Worm (Caenorhabditis elegans) whole organism, L4 larva: Measurements from ENCODE around the gene ndus-8.

ENCODE experiments used
- F10B5.3 ChIP-seq: sonication (generic microtip); optimal IDR thresholded peaks from 2 replicates; lab custom pipeline; 2016; ENCODE audit warnings: mild to moderate bottlenecking, missing genetic modification characterization, missing compliant biosample characterization
- F44E2.7 ChIP-seq: fragments of 200-800 bp; sonication (Bioruptor generic); IDR thresholded peaks from 2 replicates; pipeline ENCODE4 v2.1.2; 2022; ENCODE audit warnings: missing genetic modification characterization, missing compliant biosample characterization
- F49E8.2 ChIP-seq: sonication (generic microtip); optimal IDR thresholded peaks from 2 replicates; lab custom pipeline; 2016; ENCODE audit warnings: missing compliant biosample characterization, mild to moderate bottlenecking, missing genetic modification characterization, borderline replicate concordance
- T20F7.1 ChIP-seq: fragments of 200-800 bp; sonication (Bioruptor generic); optimal IDR thresholded peaks from 2 replicates; lab custom pipeline; 2018; ENCODE audit warnings: mild to moderate bottlenecking, missing genetic modification characterization, missing compliant biosample characterization
- Y105C5A.15 ChIP-seq: fragments of 200-800 bp; sonication (Bioruptor generic); IDR thresholded peaks from 2 replicates; pipeline ENCODE4 v1.3.6; 2022; ENCODE audit warnings: missing genetic modification characterization, missing compliant biosample characterization
- Y48G9A.11 ChIP-seq: fragments of 200-800 bp; sonication (Bioruptor generic); IDR thresholded peaks from 2 replicates; pipeline ENCODE4 v1.3.6; 2022; ENCODE audit warnings: missing genetic modification reagents, missing genetic modification characterization, missing compliant biosample characterization
- ZK546.5 ChIP-seq, 2 experiments: sonication (generic microtip); optimal IDR thresholded peaks; 2 replicates each; lab custom pipeline; 2017; ENCODE audit warnings: missing biosample characterization in 2 of 2, missing genetic modification characterization in 2 of 2
- ama-1 ChIP-seq: fragments of 150-350 bp; optimal IDR thresholded peaks from 2 replicates; lab custom pipeline; 2014; ENCODE audit warnings: inconsistent platforms, mixed read lengths
- arid-1 ChIP-seq: fragments of 200-800 bp; sonication (Bioruptor generic); conservative IDR thresholded peaks from 2 replicates; pipeline ENCODE4 v1.3.6; 2022; ENCODE audit warnings: missing genetic modification reagents, missing genetic modification characterization, missing compliant biosample characterization
- ceh-20 ChIP-seq: fragments of 200-800 bp; sonication (Bioruptor generic); IDR thresholded peaks from 2 replicates; pipeline ENCODE4 v1.3.6; 2022; ENCODE audit warnings: missing genetic modification reagents, missing genetic modification characterization, missing compliant biosample characterization
- ceh-28 ChIP-seq: fragments of 150-350 bp; optimal IDR thresholded peaks from 2 replicates; lab custom pipeline; 2014; ENCODE audit warnings: missing biosample characterization, missing genetic modification reagents, missing genetic modification characterization
- ceh-82 ChIP-seq: sonication (generic microtip); optimal IDR thresholded peaks from 2 replicates; lab custom pipeline; 2017; ENCODE audit warnings: missing biosample characterization, missing genetic modification characterization
- daf-19 ChIP-seq: fragments of 200-800 bp; sonication (Bioruptor generic); conservative IDR thresholded peaks from 2 replicates; pipeline ENCODE4 v1.3.6; 2022; ENCODE audit warnings: missing genetic modification characterization, missing compliant biosample characterization
- dmd-6 ChIP-seq: fragments of 200-800 bp; sonication (Bioruptor generic); IDR thresholded peaks from 2 replicates; pipeline ENCODE4 v1.3.6; 2022; ENCODE audit warnings: missing genetic modification reagents, missing genetic modification characterization, missing compliant biosample characterization
- dpl-1 ChIP-seq: fragments of 150-350 bp; optimal IDR thresholded peaks from 2 replicates; lab custom pipeline; 2014; ENCODE audit warnings: missing biosample characterization, missing genetic modification reagents, missing genetic modification characterization
- duxl-1 ChIP-seq: sonication (generic microtip); optimal IDR thresholded peaks from 2 replicates; lab custom pipeline; 2016; ENCODE audit warnings: mild to moderate bottlenecking, missing genetic modification characterization, moderate library complexity, missing compliant biosample characterization; ENCODE audit not compliant: poor library complexity
- fkh-10 ChIP-seq: fragments of 150-350 bp; optimal IDR thresholded peaks from 2 replicates; lab custom pipeline; 2014; ENCODE audit warnings: missing biosample characterization, missing genetic modification reagents, missing genetic modification characterization
- fos-1 ChIP-seq: fragments of 150-350 bp; optimal IDR thresholded peaks from 2 replicates; lab custom pipeline; 2014; ENCODE audit warnings: missing biosample characterization, missing genetic modification characterization
- hlh-11 ChIP-seq: fragments of 200-800 bp; sonication (Bioruptor generic); optimal IDR thresholded peaks from 2 replicates; lab custom pipeline; 2018; ENCODE audit warnings: mild to moderate bottlenecking, missing genetic modification characterization, missing compliant biosample characterization
- hlh-30 ChIP-seq: sonication (generic microtip); optimal IDR thresholded peaks from 2 replicates; lab custom pipeline; 2017; ENCODE audit warnings: antibody characterized with exemption, mild to moderate bottlenecking, missing genetic modification characterization, missing compliant biosample characterization; ENCODE audit not compliant: insufficient read depth
- hmg-1.1 ChIP-seq: fragments of 200-800 bp; sonication (Bioruptor generic); IDR thresholded peaks from 2 replicates; pipeline ENCODE4 v1.3.6; 2022; ENCODE audit warnings: missing genetic modification reagents, missing genetic modification characterization, missing compliant biosample characterization
- lin-13 ChIP-seq: fragments of 150-350 bp; optimal IDR thresholded peaks from 2 replicates; lab custom pipeline; 2014; ENCODE audit warnings: missing biosample characterization, missing genetic modification reagents, missing genetic modification characterization
- lin-29 ChIP-seq: fragments of 200-800 bp; sonication (Bioruptor generic); IDR thresholded peaks from 2 replicates; pipeline ENCODE4 v1.3.6; 2022; ENCODE audit warnings: missing genetic modification reagents, missing genetic modification characterization, missing compliant biosample characterization
- lin-38 ChIP-seq: fragments of 200-800 bp; sonication (Bioruptor generic); IDR thresholded peaks from 2 replicates; pipeline ENCODE4 v1.3.6; 2022; ENCODE audit warnings: missing genetic modification reagents, missing genetic modification characterization, missing compliant biosample characterization
- lin-39 ChIP-seq: fragments of 150-350 bp; optimal IDR thresholded peaks from 2 replicates; lab custom pipeline; 2014; ENCODE audit warnings: missing biosample characterization, missing genetic modification reagents, missing genetic modification characterization
- lir-3 ChIP-seq: sonication (generic microtip); optimal IDR thresholded peaks from 2 replicates; lab custom pipeline; 2016; ENCODE audit warnings: mild to moderate bottlenecking, missing genetic modification characterization, missing compliant biosample characterization
- madf-5 ChIP-seq, 2 experiments: fragments of 200-800 bp; sonication (Bioruptor generic); IDR thresholded peaks; 2 replicates each; pipeline ENCODE4 v1.3.6; 2022; ENCODE audit warnings: missing compliant biosample characterization in 2 of 2, missing genetic modification characterization in 2 of 2
- mdl-1 ChIP-seq, 2 experiments: fragments of 150-350 bp in 1 of 2; sonication (generic microtip) in 1 of 2; optimal IDR thresholded peaks; 2 replicates each; lab custom pipeline; 2014 to 2017; ENCODE audit warnings: missing biosample characterization in 2 of 2, missing genetic modification characterization in 2 of 2
- mdt-29 ChIP-seq: fragments of 200-800 bp; sonication (Bioruptor generic); IDR thresholded peaks from 2 replicates; pipeline ENCODE4 v1.3.6; 2022; ENCODE audit warnings: missing genetic modification reagents, missing genetic modification characterization, missing compliant biosample characterization
- mes-2 ChIP-seq: sonication (generic microtip); optimal IDR thresholded peaks from 2 replicates; lab custom pipeline; 2016; ENCODE audit warnings: missing genotype, mild to moderate bottlenecking, missing genetic modification characterization, missing compliant biosample characterization; ENCODE audit not compliant: poor library complexity, severe bottlenecking
- nhr-10 ChIP-seq: fragments of 150-350 bp; optimal IDR thresholded peaks from 2 replicates; lab custom pipeline; 2014; ENCODE audit warnings: missing biosample characterization, missing genetic modification characterization
- nhr-102 ChIP-seq: sonication (generic microtip); optimal IDR thresholded peaks from 2 replicates; lab custom pipeline; 2016; ENCODE audit warnings: mild to moderate bottlenecking, missing genetic modification characterization, moderate library complexity, missing compliant biosample characterization
- nhr-111 ChIP-seq: fragments of 200-800 bp; sonication (Bioruptor generic); optimal IDR thresholded peaks from 2 replicates; lab custom pipeline; 2018; ENCODE audit warnings: mild to moderate bottlenecking, missing genetic modification characterization, missing compliant biosample characterization
- nhr-25 ChIP-seq: sonication (generic microtip); optimal IDR thresholded peaks from 2 replicates; lab custom pipeline; 2017; ENCODE audit warnings: missing genetic modification characterization, mild to moderate bottlenecking, missing compliant biosample characterization, antibody characterized with exemption, moderate library complexity, borderline replicate concordance; ENCODE audit not compliant: insufficient read depth
- nhr-41 ChIP-seq: fragments of 200-800 bp; sonication (Bioruptor generic); IDR thresholded peaks from 2 replicates; pipeline ENCODE4 v1.3.6; 2022; ENCODE audit warnings: missing genetic modification reagents, missing genetic modification characterization, missing compliant biosample characterization
- nhr-48 ChIP-seq: sonication (generic microtip); optimal IDR thresholded peaks from 2 replicates; lab custom pipeline; 2016; ENCODE audit warnings: mild to moderate bottlenecking, missing genetic modification characterization, missing compliant biosample characterization
- nhr-6 ChIP-seq: fragments of 150-350 bp; optimal IDR thresholded peaks from 2 replicates; lab custom pipeline; 2014; ENCODE audit warnings: missing biosample characterization, missing genetic modification characterization
- nhr-77 ChIP-seq: fragments of 150-350 bp; optimal IDR thresholded peaks from 2 replicates; lab custom pipeline; 2014; ENCODE audit warnings: missing biosample characterization, missing genetic modification characterization
- pha-4 ChIP-seq, 2 experiments: fragments of 150-350 bp in 1 of 2; fragments of 200-800 bp in 1 of 2; sonication (Bioruptor generic) in 1 of 2; IDR thresholded peaks in 1 of 2; optimal IDR thresholded peaks in 1 of 2; 2 replicates each; pipeline versions ENCODE4 v1.3.6 to Lab custom; 2014 to 2022; ENCODE audit warnings: missing genetic modification characterization in 2 of 2, missing genetic modification reagents in 2 of 2, missing biosample characterization in 1 of 2, missing compliant biosample characterization in 1 of 2
- rbr-2 ChIP-seq: sonication (generic microtip); optimal IDR thresholded peaks from 2 replicates; lab custom pipeline; 2016; ENCODE audit warnings: missing genotype, missing genetic modification characterization, missing compliant biosample characterization
- sdz-12 ChIP-seq: fragments of 200-800 bp; sonication (Bioruptor generic); optimal IDR thresholded peaks from 2 replicates; lab custom pipeline; 2018; ENCODE audit warnings: mild to moderate bottlenecking, missing genetic modification characterization, missing compliant biosample characterization
- snpc-4 ChIP-seq: fragments of 150-350 bp; optimal IDR thresholded peaks from 2 replicates; lab custom pipeline; 2014; ENCODE audit warnings: missing biosample characterization, missing genetic modification characterization
- spr-3 ChIP-seq: fragments of 200-800 bp; sonication (Bioruptor generic); optimal IDR thresholded peaks from 2 replicates; lab custom pipeline; 2018; ENCODE audit warnings: mild to moderate bottlenecking, missing genetic modification characterization, missing compliant biosample characterization
- tag-97 ChIP-seq: fragments of 200-800 bp; sonication (Bioruptor generic); IDR thresholded peaks from 2 replicates; pipeline ENCODE4 v1.3.6; 2022; ENCODE audit warnings: missing genetic modification characterization, missing compliant biosample characterization
- unc-130 ChIP-seq: sonication (generic microtip); optimal IDR thresholded peaks from 2 replicates; lab custom pipeline; 2016; ENCODE audit warnings: missing genetic modification reagents, missing genetic modification characterization, missing compliant biosample characterization
- vab-7 ChIP-seq: fragments of 200-800 bp; sonication (Bioruptor generic); IDR thresholded peaks from 2 replicates; pipeline ENCODE4 v1.3.6; 2022; ENCODE audit warnings: missing genetic modification reagents, missing genetic modification characterization, missing compliant biosample characterization
- zip-11 ChIP-seq: fragments of 200-800 bp; sonication (Bioruptor generic); IDR thresholded peaks from 2 replicates; pipeline ENCODE4 v1.3.6; 2022; ENCODE audit warnings: missing genetic modification characterization, missing compliant biosample characterization

Gene ndus-8

DNA sequence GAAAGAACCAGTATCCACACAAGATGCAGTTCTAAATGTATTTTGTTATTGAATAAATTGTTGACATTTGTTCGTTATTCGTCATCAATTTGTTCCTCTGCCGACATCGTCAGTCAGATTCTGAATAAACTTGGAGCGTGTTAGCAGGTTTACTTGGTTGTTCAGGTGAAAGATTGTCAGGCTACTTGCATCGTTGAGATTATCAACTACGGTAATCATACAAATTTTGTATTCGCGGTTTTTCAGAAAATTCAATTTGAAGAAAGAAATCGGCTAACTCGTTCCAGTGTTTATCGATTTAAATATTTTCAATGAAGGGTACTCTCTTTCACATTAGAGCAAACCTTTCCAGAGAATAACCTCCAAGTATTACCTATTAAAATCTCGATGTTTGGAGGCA is 24.3 kb downstream of the ndus-8 start, which contains the start of gene R151.2:
R151.2 (plus strand) TSS at position 247 of the 400 bp plus-strand sequence.
- TF ChIP-seq fos-1 (tag; lab: Kevin White, UChicago) = no peak
- peak; percentile 65 for TF ChIP-seq ama-1 (lab: Kevin White, UChicago)
- no peak for TF ChIP-seq Y105C5A.15
- TF ChIP-seq madf-5 (GFP tag; IDR thresholded peaks at IDR 0.05; lab: Robert Waterston, UW) = no peak
- no peak for TF ChIP-seq ceh-28 (tag; lab: Kevin White, UChicago)
- TF ChIP-seq mes-2 = peak; percentile 14
- TF ChIP-seq F44E2.7 (GFP tag; lab: Robert Waterston, UW) = 0 out of 2 replicates have a peak, but pooled peaks have one; percentile 9
- peak; percentile 29 for TF ChIP-seq lin-38 (GFP tag; lab: Robert Waterston, UW)
- no peak for TF ChIP-seq dpl-1 (GFP tag; lab: Kevin White, UChicago)
- TF ChIP-seq T20F7.1 (GFP tag; lab: Kevin White, UChicago) = no peak
- TF ChIP-seq lin-39 (tag; lab: Kevin White, UChicago) = no peak
- TF ChIP-seq Y48G9A.11 (GFP tag; lab: Robert Waterston, UW) = peak; percentile 38; the same call in 1 of the 2 replicates
- TF ChIP-seq F49E8.2 = peak; percentile 62

DNA sequence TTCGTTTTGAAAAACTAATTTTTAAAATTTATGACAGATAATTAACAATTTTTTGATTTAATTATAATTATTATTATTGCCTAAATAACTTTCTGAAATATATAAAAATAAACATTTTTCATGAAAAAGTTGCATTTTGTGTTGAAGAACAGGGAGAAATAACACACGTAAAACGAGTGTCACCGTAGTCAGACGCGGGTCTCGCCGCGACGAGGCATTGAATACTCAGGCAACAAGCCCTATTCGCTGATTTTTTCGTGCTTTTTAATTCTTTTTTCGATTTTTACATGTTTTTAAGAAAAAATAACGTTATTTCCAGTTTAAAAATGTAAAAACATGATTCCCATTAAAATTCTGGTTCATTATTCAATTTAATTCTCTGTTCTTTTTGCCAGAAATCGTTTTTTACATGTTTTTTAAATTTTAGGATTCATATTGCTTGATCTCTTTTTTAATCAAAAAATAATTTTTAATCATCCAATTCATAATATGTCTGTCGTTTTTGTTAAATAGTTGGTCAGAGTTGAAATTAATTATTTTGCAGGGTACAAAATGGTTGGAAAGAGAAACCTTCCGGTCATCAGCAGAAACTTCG is 26.0 kb downstream of the ndus-8 start, which contains the start of gene rpl-6:
rpl-6 (plus strand) TSS at position 545 of the 595 bp plus-strand sequence.
- no peak for TF ChIP-seq lir-3
- TF ChIP-seq fos-1 (tag; lab: Kevin White, UChicago) = no peak
- no peak for TF ChIP-seq F10B5.3 (tag; lab: Kevin White, UChicago)
- TF ChIP-seq rbr-2 (tag; lab: Kevin White, UChicago) = peak; percentile 79
- TF ChIP-seq ceh-82 = no peak
- TF ChIP-seq tag-97 (GFP tag; lab: Robert Waterston, UW) = no peak
- TF ChIP-seq ZK546.5 (tag; optimal IDR thresholded peaks at IDR 0.05; lab: Kevin White, UChicago) = peak in 1 of 2 experiments; percentile 77
- TF ChIP-seq nhr-25 (tag; lab: Kevin White, UChicago) = peak; percentile 62
- TF ChIP-seq lin-13 (GFP tag; lab: Kevin White, UChicago) = peak; percentile 77
- TF ChIP-seq nhr-41 (GFP tag; lab: Robert Waterston, UW) = no peak
- peak; percentile 24; the same call in 1 of the 2 replicates for TF ChIP-seq pha-4 (GFP tag; IDR thresholded peaks at IDR 0.05; lab: Robert Waterston, UW)
- peak; percentile 86 for TF ChIP-seq pha-4 (tag; optimal IDR thresholded peaks at IDR 0.05; lab: Kevin White, UChicago)
- peak; percentile 78 for TF ChIP-seq hmg-1.1 (GFP tag; lab: Robert Waterston, UW)
- TF ChIP-seq unc-130 (GFP tag; lab: Kevin White, UChicago) = peak; percentile 41
- TF ChIP-seq lin-29 (GFP tag; lab: Robert Waterston, UW) = no peak
- peak; percentile 82 for TF ChIP-seq nhr-102 (tag; lab: Kevin White, UChicago)
- peak; percentile 77 for TF ChIP-seq fkh-10 (GFP tag; lab: Kevin White, UChicago)
- TF ChIP-seq nhr-77 = peak; percentile 95
- peak; percentile 24 for TF ChIP-seq nhr-48 (tag; lab: Kevin White, UChicago)
- TF ChIP-seq zip-11 (GFP tag; lab: Robert Waterston, UW) = no peak
- peak; percentile 27; the same call in 1 of the 2 replicates for TF ChIP-seq ceh-20 (GFP tag; lab: Robert Waterston, UW)
- no peak for TF ChIP-seq spr-3 (GFP tag; lab: Kevin White, UChicago)
- no peak for TF ChIP-seq mdt-29
- TF ChIP-seq nhr-10 (tag; lab: Kevin White, UChicago) = no peak
- peak; percentile 25 for TF ChIP-seq snpc-4 (tag; lab: Kevin White, UChicago)
- TF ChIP-seq vab-7 (GFP tag; lab: Robert Waterston, UW) = no peak
- peak; percentile 88 for TF ChIP-seq hlh-30 (tag; lab: Kevin White, UChicago)
- TF ChIP-seq hlh-11 = peak; percentile 74
- TF ChIP-seq mdl-1 (tag; optimal IDR thresholded peaks at IDR 0.05; lab: Kevin White, UChicago) = peak in 1 of 2 experiments; percentile 26
- TF ChIP-seq nhr-6 (tag; lab: Kevin White, UChicago) = peak; percentile 90
- TF ChIP-seq arid-1 (GFP tag; lab: Robert Waterston, UW) = peak; percentile 80
- TF ChIP-seq F49E8.2 = no peak
- peak; percentile 82 for TF ChIP-seq lin-38 (GFP tag; lab: Robert Waterston, UW)
- no peak for TF ChIP-seq sdz-12
- no peak for TF ChIP-seq nhr-111 (GFP tag; lab: Kevin White, UChicago)
- peak; percentile 64 for TF ChIP-seq duxl-1 (tag; lab: Kevin White, UChicago)
- peak; percentile 37; the same call in 1 of the 2 replicates for TF ChIP-seq daf-19 (GFP tag; lab: Robert Waterston, UW)
- TF ChIP-seq dmd-6 (GFP tag; lab: Robert Waterston, UW) = peak; percentile 60
